Worm (Caenorhabditis elegans): ENCODE data around the gene F41F3.1.

ce11 chrV:4692382-4693281 is 38.3 kb downstream of the F41F3.1 start, which contains the start of gene cpg-8:
- TF ChIP-seq ztf-29 (GFP tag; IDR thresholded peaks at IDR 0.05) (no peak), med-1 (GFP tag; optimal IDR thresholded peaks at IDR 0.05; ENCODE audit: insufficient read depth) (no peak), ztf-23 (GFP tag; IDR thresholded peaks at IDR 0.05) (no peak)
